Fruit fly (Drosophila melanogaster) S2 (cell line): ENCODE measurements around the gene Nha1.

ENCODE experiments used
- CG8478 ChIP-seq: fragments of >200 bp; optimal IDR thresholded peaks from 2 replicates; lab custom pipeline; 2018
- CTCF ChIP-seq, 2 experiments: fragments of >200 bp; optimal IDR thresholded peaks; 2 replicates each; lab custom pipeline; 2018

DNA sequence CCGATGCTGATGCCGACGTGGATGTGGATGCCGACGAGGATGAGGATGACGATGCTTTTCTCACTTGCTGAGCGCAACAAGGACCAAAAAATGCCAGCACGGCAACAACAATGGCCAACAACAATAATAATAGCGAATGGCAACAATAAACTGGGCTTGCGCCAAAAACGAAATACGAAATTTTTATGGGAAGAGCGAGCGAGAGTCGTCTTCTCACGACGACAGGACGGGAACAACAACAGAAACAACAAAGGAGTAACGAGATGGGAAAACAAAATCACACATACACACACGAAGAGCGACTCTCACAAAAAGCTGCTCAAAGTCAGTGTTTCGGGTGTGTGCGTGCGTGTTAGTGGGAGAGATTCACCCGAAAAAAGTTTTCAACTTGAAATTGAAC, 3.8 kb upstream of the Nha1 start:
- TF ChIP-seq CG8478 = no peak
- TF ChIP-seq CTCF (optimal IDR thresholded peaks at IDR 0.05; lab: Kevin White, UChicago) = no peak
